Worm (Caenorhabditis elegans) whole organism, young adult: ENCODE measurements around the gene F09E5.12.

Experiments used
- C17E4.6 ChIP-seq: fragments of 200-800 bp; sonication (Bioruptor generic); IDR thresholded peaks from 2 replicates; pipeline ENCODE4 v1.3.6; 2022; ENCODE audit warnings: missing genetic modification reagents, missing genetic modification characterization, missing compliant biosample characterization
- D2030.7 ChIP-seq: fragments of 200-800 bp; sonication (Bioruptor generic); IDR thresholded peaks from 2 replicates; pipeline ENCODE4 v1.3.6; 2022; ENCODE audit warnings: missing genetic modification reagents, missing genetic modification characterization, missing compliant biosample characterization
- F22D6.2 ChIP-seq: sonication (generic microtip); optimal IDR thresholded peaks from 2 replicates; lab custom pipeline; 2016; ENCODE audit warnings: mild to moderate bottlenecking, missing genetic modification characterization, missing compliant biosample characterization
- F49E8.2 ChIP-seq: sonication (generic microtip); optimal IDR thresholded peaks from 3 replicates; lab custom pipeline; 2017; ENCODE audit warnings: missing genetic modification characterization, mild to moderate bottlenecking, missing compliant biosample characterization, antibody characterized with exemption, moderate library complexity; ENCODE audit not compliant: insufficient read depth
- F52B5.7 ChIP-seq: sonication (generic microtip); optimal IDR thresholded peaks from 2 replicates; lab custom pipeline; 2016; ENCODE audit warnings: mild to moderate bottlenecking, missing genetic modification characterization, missing compliant biosample characterization
- F55B11.4 ChIP-seq: sonication (generic microtip); optimal IDR thresholded peaks from 2 replicates; lab custom pipeline; 2016; ENCODE audit warnings: missing compliant biosample characterization, missing genetic modification characterization, borderline replicate concordance; ENCODE audit not compliant: insufficient read depth
- K11D2.4 ChIP-seq: fragments of 200-800 bp; sonication (Bioruptor generic); IDR thresholded peaks from 2 replicates; pipeline ENCODE4 v1.3.6; 2022; ENCODE audit warnings: missing genetic modification reagents, missing genetic modification characterization, missing compliant biosample characterization
- ZK185.1 ChIP-seq: sonication (generic microtip); optimal IDR thresholded peaks from 2 replicates; lab custom pipeline; 2016; ENCODE audit warnings: mild to moderate bottlenecking, missing genetic modification characterization, missing compliant biosample characterization; ENCODE audit not compliant: poor library complexity, severe bottlenecking
- ceh-100 ChIP-seq: fragments of 200-800 bp; sonication (Bioruptor generic); IDR thresholded peaks from 2 replicates; pipeline ENCODE4 v1.3.6; 2022; ENCODE audit warnings: missing genetic modification reagents, missing genetic modification characterization, missing compliant biosample characterization
- ceh-79 ChIP-seq: sonication (generic microtip); optimal IDR thresholded peaks from 2 replicates; lab custom pipeline; 2017; ENCODE audit warnings: mild to moderate bottlenecking, missing genetic modification characterization, missing compliant biosample characterization
- ceh-91 ChIP-seq: fragments of 200-800 bp; sonication (Bioruptor generic); IDR thresholded peaks from 2 replicates; pipeline ENCODE4 v1.3.6; 2022; ENCODE audit warnings: missing genetic modification reagents, missing genetic modification characterization, missing compliant biosample characterization
- chd-7 ChIP-seq: sonication (generic microtip); optimal IDR thresholded peaks from 2 replicates; lab custom pipeline; 2016; ENCODE audit warnings: mild to moderate bottlenecking, missing genetic modification characterization, moderate library complexity, missing compliant biosample characterization
- ets-4 ChIP-seq: fragments of 200-800 bp; sonication (Bioruptor generic); optimal IDR thresholded peaks from 2 replicates; lab custom pipeline; 2018; ENCODE audit warnings: mild to moderate bottlenecking, missing genetic modification characterization, missing compliant biosample characterization
- fkh-3 ChIP-seq: sonication (generic microtip); optimal IDR thresholded peaks from 2 replicates; lab custom pipeline; 2016; ENCODE audit warnings: mild to moderate bottlenecking, missing genetic modification characterization, missing compliant biosample characterization
- gei-17 ChIP-seq: fragments of 200-800 bp; sonication (Bioruptor generic); optimal IDR thresholded peaks from 2 replicates; lab custom pipeline; 2018; ENCODE audit warnings: mild to moderate bottlenecking, missing genetic modification characterization, missing compliant biosample characterization
- him-1 ChIP-seq: sonication (generic microtip); optimal IDR thresholded peaks from 2 replicates; lab custom pipeline; 2016; ENCODE audit warnings: missing genotype, missing genetic modification reagents, missing genetic modification characterization, missing compliant biosample characterization
- hlh-12 ChIP-seq: sonication (generic microtip); optimal IDR thresholded peaks from 2 replicates; lab custom pipeline; 2016; ENCODE audit warnings: missing genetic modification characterization, missing compliant biosample characterization
- hsf-1 ChIP-seq: fragments of 200-800 bp; sonication (Bioruptor generic); IDR thresholded peaks from 2 replicates; pipeline ENCODE4 v1.3.6; 2022; ENCODE audit warnings: missing genetic modification reagents, missing genetic modification characterization, missing compliant biosample characterization
- lsy-27 ChIP-seq: sonication (generic microtip); optimal IDR thresholded peaks from 2 replicates; lab custom pipeline; 2017; ENCODE audit warnings: missing genetic modification characterization, mild to moderate bottlenecking, missing compliant biosample characterization, antibody characterized with exemption, missing genotype, borderline replicate concordance; ENCODE audit not compliant: insufficient read depth
- madf-10 ChIP-seq: sonication (generic microtip); optimal IDR thresholded peaks from 2 replicates; lab custom pipeline; 2016; ENCODE audit warnings: mild to moderate bottlenecking, missing genetic modification characterization, missing compliant biosample characterization
- madf-8 ChIP-seq: fragments of 200-800 bp; sonication (Bioruptor generic); conservative IDR thresholded peaks from 2 replicates; pipeline ENCODE4 v1.3.6; 2022; ENCODE audit warnings: missing genetic modification reagents, missing genetic modification characterization, missing compliant biosample characterization
- nfya-1 ChIP-seq: sonication (generic microtip); optimal IDR thresholded peaks from 2 replicates; lab custom pipeline; 2017; ENCODE audit warnings: antibody characterized with exemption, missing compliant biosample characterization, missing genetic modification characterization, borderline replicate concordance; ENCODE audit not compliant: insufficient read depth
- nfyb-1 ChIP-seq: fragments of 200-800 bp; sonication (Bioruptor generic); IDR thresholded peaks from 2 replicates; pipeline ENCODE4 v1.3.6; 2022; ENCODE audit warnings: missing genetic modification reagents, missing genetic modification characterization, missing compliant biosample characterization
- nhr-27 ChIP-seq: fragments of 200-800 bp; sonication (Bioruptor generic); optimal IDR thresholded peaks from 2 replicates; lab custom pipeline; 2018; ENCODE audit warnings: mild to moderate bottlenecking, missing genetic modification characterization, moderate library complexity, missing compliant biosample characterization
- nhr-90 ChIP-seq: sonication (generic microtip); optimal IDR thresholded peaks from 2 replicates; lab custom pipeline; 2016; ENCODE audit warnings: missing genotype, mild to moderate bottlenecking, missing genetic modification characterization, missing compliant biosample characterization
- pbrm-1 ChIP-seq: fragments of 200-800 bp; sonication (Bioruptor generic); IDR thresholded peaks from 2 replicates; pipeline ENCODE4 v1.3.6; 2022; ENCODE audit warnings: missing genetic modification reagents, missing genetic modification characterization, missing compliant biosample characterization
- rcor-1 ChIP-seq: fragments of 200-800 bp; sonication (Bioruptor generic); IDR thresholded peaks from 2 replicates; pipeline ENCODE4 v1.3.6; 2022; ENCODE audit warnings: missing genetic modification reagents, missing genetic modification characterization, missing compliant biosample characterization
- repo-1 ChIP-seq: sonication (generic microtip); optimal IDR thresholded peaks from 2 replicates; lab custom pipeline; 2017; ENCODE audit warnings: mild to moderate bottlenecking, missing genetic modification characterization, missing compliant biosample characterization
- sdz-38 ChIP-seq: sonication (generic microtip); optimal IDR thresholded peaks from 2 replicates; lab custom pipeline; 2016; ENCODE audit warnings: missing genotype, missing genetic modification characterization, missing compliant biosample characterization
- tbp1 ChIP-seq: fragments of 200-800 bp; sonication (Bioruptor generic); optimal IDR thresholded peaks from 2 replicates; lab custom pipeline; 2018; ENCODE audit warnings: mild to moderate bottlenecking, missing genetic modification characterization, missing compliant biosample characterization
- tbx-9 ChIP-seq: sonication (generic microtip); optimal IDR thresholded peaks from 2 replicates; lab custom pipeline; 2016; ENCODE audit warnings: borderline replicate concordance, missing genetic modification characterization, inconsistent platforms, missing compliant biosample characterization
- tlf-1 ChIP-seq: fragments of 200-800 bp; sonication (Bioruptor generic); optimal IDR thresholded peaks from 2 replicates; lab custom pipeline; 2018; ENCODE audit warnings: mild to moderate bottlenecking, missing genetic modification characterization, missing compliant biosample characterization
- unc-62 ChIP-seq: fragments of 150-350 bp; optimal IDR thresholded peaks from 2 replicates; lab custom pipeline; 2014; ENCODE audit warnings: missing biosample characterization, missing genetic modification reagents, missing genetic modification characterization
- zim-3 ChIP-seq: sonication (generic microtip); optimal IDR thresholded peaks from 2 replicates; lab custom pipeline; 2017; ENCODE audit warnings: mild to moderate bottlenecking, missing genetic modification characterization, moderate library complexity, missing compliant biosample characterization
- ztf-28 ChIP-seq: fragments of 200-800 bp; sonication (Bioruptor generic); IDR thresholded peaks from 2 replicates; pipeline ENCODE4 v1.3.6; 2022; ENCODE audit warnings: missing genetic modification reagents, missing genetic modification characterization, missing compliant biosample characterization
- ztf-6 ChIP-seq: fragments of 200-800 bp; sonication (Bioruptor generic); IDR thresholded peaks from 2 replicates; pipeline ENCODE4 v1.3.6; 2022; ENCODE audit warnings: missing genetic modification reagents, missing genetic modification characterization, missing compliant biosample characterization

The F09E5.12 gene

ce11 chrII:5389831-5390323 is 19.3 kb upstream of the F09E5.12 start, which contains the start of gene ndx-6 (continued):
- TF ChIP-seq ztf-6, result no peak
- TF ChIP-seq F55B11.4 (tag; lab: Kevin White, UChicago), result no peak
- peak; percentile 52; the same call in 1 of the 2 replicates for TF ChIP-seq pbrm-1 (GFP tag; lab: Robert Waterston, UW)
- TF ChIP-seq chd-7, result no peak
- TF ChIP-seq K11D2.4 (GFP tag; lab: Robert Waterston, UW), result peak; percentile 61; the same call in 1 of the 2 replicates
- TF ChIP-seq madf-8, result no peak
- TF ChIP-seq C17E4.6 (GFP tag; lab: Robert Waterston, UW), result no peak
- TF ChIP-seq him-1 (tag; lab: Kevin White, UChicago), result no peak
- peak; percentile 28 for TF ChIP-seq tlf-1 (GFP tag; lab: Kevin White, UChicago)
- TF ChIP-seq nhr-27 (tag; lab: Kevin White, UChicago), result no peak
- TF ChIP-seq hsf-1, result peak; percentile 53; the same call in 1 of the 2 replicates
- peak; percentile 79 for TF ChIP-seq rcor-1 (GFP tag; lab: Robert Waterston, UW)
- TF ChIP-seq F49E8.2 (tag; lab: Kevin White, UChicago), result peak; percentile 30
- peak; percentile 60; the same call in 1 of the 2 replicates for TF ChIP-seq ceh-100 (GFP tag; lab: Robert Waterston, UW)
- TF ChIP-seq sdz-38 (tag; lab: Kevin White, UChicago), result no peak
- TF ChIP-seq zim-3, result no peak
- no peak for TF ChIP-seq ets-4 (GFP tag; lab: Kevin White, UChicago)
- no peak for TF ChIP-seq F52B5.7
- TF ChIP-seq unc-62 (GFP tag; lab: Kevin White, UChicago), result no peak
- TF ChIP-seq fkh-3 (tag; lab: Kevin White, UChicago), result no peak
- TF ChIP-seq ZK185.1 (tag; lab: Kevin White, UChicago), result peak; percentile 74
- no peak for TF ChIP-seq ztf-28
- no peak for TF ChIP-seq gei-17 (GFP tag; lab: Kevin White, UChicago)
- no peak for TF ChIP-seq madf-10 (tag; lab: Kevin White, UChicago)
- no peak for TF ChIP-seq nhr-90
- TF ChIP-seq tbx-9 (tag; lab: Kevin White, UChicago), result no peak
- 0 out of 2 replicates have a peak, but pooled peaks have one; percentile 17 for TF ChIP-seq D2030.7 (GFP tag; lab: Robert Waterston, UW)
- no peak for TF ChIP-seq ceh-79 (tag; lab: Kevin White, UChicago)
- TF ChIP-seq repo-1 (tag; lab: Kevin White, UChicago), result peak; percentile 58
- no peak for TF ChIP-seq lsy-27 (tag; lab: Kevin White, UChicago)
- no peak for TF ChIP-seq hlh-12 (tag; lab: Kevin White, UChicago)
- TF ChIP-seq ceh-91 (GFP tag; lab: Robert Waterston, UW), result 0 out of 2 replicates have a peak, but pooled peaks have one; percentile 33
- no peak for TF ChIP-seq F22D6.2
- TF ChIP-seq nfya-1, result no peak
- TF ChIP-seq tbp1 (GFP tag; lab: Kevin White, UChicago), result peak; percentile 56

DNA sequence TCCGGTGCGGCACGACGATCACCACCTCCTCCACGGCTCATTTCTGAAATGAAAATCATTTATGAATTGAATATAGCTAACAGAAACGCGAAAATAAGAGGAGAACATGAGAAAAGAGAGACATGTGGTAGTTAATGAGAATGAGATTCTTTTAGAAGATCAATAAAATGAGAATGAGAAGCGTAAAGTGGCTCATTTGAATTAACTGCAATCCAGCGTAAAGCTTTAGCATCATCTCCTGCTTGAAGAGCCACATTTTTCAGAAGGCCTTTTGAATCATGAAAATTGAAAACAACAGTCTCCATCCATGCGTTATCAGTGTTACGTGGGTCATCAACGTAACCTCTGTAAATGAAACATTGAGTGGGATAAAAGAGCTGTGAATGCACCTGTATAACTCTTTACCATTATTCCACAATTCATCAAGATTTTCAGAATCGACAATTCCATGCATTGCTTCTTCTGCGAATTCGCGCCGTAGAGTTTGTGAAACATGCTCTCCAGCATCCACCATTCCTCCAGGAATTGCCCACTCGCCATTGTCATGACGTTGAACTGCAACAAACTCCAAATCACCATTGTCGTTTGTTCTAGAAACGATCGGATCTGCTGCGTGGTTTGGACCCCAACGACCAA is 18.4 kb upstream of the F09E5.12 start, which contains the start of gene rsp-4:
Gene rsp-4 (minus strand): TSS at position 51 of the 636 bp plus-strand sequence.
- 0 out of 2 replicates have a peak, but pooled peaks have one; percentile 36 for TF ChIP-seq nfyb-1 (GFP tag; lab: Robert Waterston, UW)
- no peak for TF ChIP-seq fkh-3 (tag; lab: Kevin White, UChicago)
- TF ChIP-seq ZK185.1 (tag; lab: Kevin White, UChicago), result no peak
